Worm (Caenorhabditis elegans): ENCODE measurements around the gene npr-35.

ce11 chrIV:7757245-7757644 lies 13.6 kb downstream of the npr-35 start, which contains the start of gene C46A5.4:
- TF ChIP-seq hlh-13 (GFP tag; optimal IDR thresholded peaks at IDR 0.05) (no peak), hlh-6 (tag; optimal IDR thresholded peaks at IDR 0.05) (no peak), ceh-2 (tag; optimal IDR thresholded peaks at IDR 0.05) (no peak), dmd-4 (tag; optimal IDR thresholded peaks at IDR 0.05; ENCODE audit: borderline replicate concordance) (no peak), ama-1 (optimal IDR thresholded peaks at IDR 0.05) (no peak), elt-2 (tag; optimal IDR thresholded peaks at IDR 0.05) (no peak), sox-2 (GFP tag; IDR thresholded peaks at IDR 0.05) (no peak), hlh-8 (tag; optimal IDR thresholded peaks at IDR 0.05) (no peak), K02D7.2 (tag; optimal IDR thresholded peaks at IDR 0.05) (no peak), unc-55 (GFP tag; optimal IDR thresholded peaks at IDR 0.05) (no peak), npax-4 (tag; optimal IDR thresholded peaks at IDR 0.05) (no peak), hlh-30 (tag; optimal IDR thresholded peaks at IDR 0.05; ENCODE audit: insufficient read depth) (no peak), ceh-22 (tag; optimal IDR thresholded peaks at IDR 0.05) (no peak)
